Worm (Caenorhabditis elegans) whole organism, young adult: ENCODE results near the gene aptf-4.

Source experiments
- F52B5.7 ChIP-seq: sonication (generic microtip); optimal IDR thresholded peaks from 2 replicates; lab custom pipeline; 2016; ENCODE audit warnings: mild to moderate bottlenecking, missing genetic modification characterization, missing compliant biosample characterization
- F57A8.1 ChIP-seq: fragments of 200-800 bp; sonication (Bioruptor generic); optimal IDR thresholded peaks from 2 replicates; lab custom pipeline; 2018; ENCODE audit warnings: mild to moderate bottlenecking, missing genetic modification characterization, moderate library complexity, missing compliant biosample characterization
- ZK185.1 ChIP-seq: sonication (generic microtip); optimal IDR thresholded peaks from 2 replicates; lab custom pipeline; 2016; ENCODE audit warnings: mild to moderate bottlenecking, missing genetic modification characterization, missing compliant biosample characterization; ENCODE audit not compliant: poor library complexity, severe bottlenecking
- ama-1 ChIP-seq, 3 experiments: fragments of 150-350 bp in 1 of 3; sonication (generic microtip) in 2 of 3; optimal IDR thresholded peaks; 2 replicates each; lab custom pipeline; 2014 to 2018; ENCODE audit warnings: missing biosample characterization in 2 of 3, missing genetic modification characterization in 2 of 3, missing genetic modification reagents in 2 of 3
- athp-1 ChIP-seq: sonication (generic microtip); optimal IDR thresholded peaks from 2 replicates; lab custom pipeline; 2017; ENCODE audit warnings: mild to moderate bottlenecking, missing genetic modification characterization, missing compliant biosample characterization
- ceh-91 ChIP-seq: fragments of 200-800 bp; sonication (Bioruptor generic); IDR thresholded peaks from 2 replicates; pipeline ENCODE4 v1.3.6; 2022; ENCODE audit warnings: missing genetic modification reagents, missing genetic modification characterization, missing compliant biosample characterization
- ets-4 ChIP-seq: fragments of 200-800 bp; sonication (Bioruptor generic); optimal IDR thresholded peaks from 2 replicates; lab custom pipeline; 2018; ENCODE audit warnings: mild to moderate bottlenecking, missing genetic modification characterization, missing compliant biosample characterization
- let-526 ChIP-seq: fragments of 200-800 bp; sonication (Bioruptor generic); IDR thresholded peaks from 2 replicates; pipeline ENCODE4 v1.3.6; 2022; ENCODE audit warnings: missing genetic modification reagents, missing genetic modification characterization, missing compliant biosample characterization
- nhr-80 ChIP-seq: sonication (generic microtip); optimal IDR thresholded peaks from 2 replicates; lab custom pipeline; 2016; ENCODE audit warnings: missing genetic modification characterization, missing compliant biosample characterization
- nhr-90 ChIP-seq: sonication (generic microtip); optimal IDR thresholded peaks from 2 replicates; lab custom pipeline; 2016; ENCODE audit warnings: missing genotype, mild to moderate bottlenecking, missing genetic modification characterization, missing compliant biosample characterization
- snpc-1.3 ChIP-seq: sonication (generic microtip); optimal IDR thresholded peaks from 2 replicates; lab custom pipeline; 2017; ENCODE audit warnings: missing genetic modification characterization, mild to moderate bottlenecking, missing compliant biosample characterization, antibody characterized with exemption, moderate library complexity, missing genotype, missing genetic modification reagents; ENCODE audit not compliant: insufficient read depth
- ztf-22 ChIP-seq: fragments of 200-800 bp; sonication (Bioruptor generic); optimal IDR thresholded peaks from 2 replicates; lab custom pipeline; 2018; ENCODE audit warnings: mild to moderate bottlenecking, missing genetic modification characterization, moderate library complexity, missing compliant biosample characterization

DNA sequence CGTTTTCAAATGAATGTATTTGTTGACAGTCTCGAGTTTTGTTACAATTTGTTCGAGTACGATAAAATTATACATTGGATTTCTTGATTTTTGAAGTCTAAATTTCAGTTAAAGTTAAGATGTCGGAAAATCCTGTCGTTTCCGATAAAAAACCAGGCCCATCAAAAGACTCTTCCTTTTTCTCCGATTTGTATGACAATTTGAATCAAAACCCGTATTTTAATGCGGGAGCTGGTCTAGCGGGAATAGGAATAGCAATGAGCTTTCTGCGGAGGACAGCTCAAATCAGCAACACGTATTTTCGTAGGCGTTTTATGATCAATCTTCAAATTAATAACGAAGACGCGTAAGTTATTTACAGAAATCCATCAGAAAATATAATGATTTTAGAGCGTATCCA, 19.8 kb upstream of the aptf-4 start, which contains the start of gene bcs-1:
- TF ChIP-seq ztf-22 (GFP tag; lab: Kevin White, UChicago), result no peak
- no peak for TF ChIP-seq F52B5.7 (tag; lab: Kevin White, UChicago)
- TF ChIP-seq snpc-1.3 (tag; lab: Kevin White, UChicago), result no peak
- no peak for TF ChIP-seq nhr-80
- TF ChIP-seq ceh-91 (GFP tag; lab: Robert Waterston, UW), result 0 out of 2 replicates have a peak, but pooled peaks have one; percentile 10
- no peak for TF ChIP-seq nhr-90
- TF ChIP-seq athp-1 (tag; lab: Kevin White, UChicago), result no peak
- no peak for TF ChIP-seq F57A8.1
- TF ChIP-seq let-526 (GFP tag; lab: Robert Waterston, UW), result no peak
- TF ChIP-seq ama-1 (optimal IDR thresholded peaks at IDR 0.05; lab: Kevin White, UChicago), result no peak
- no peak for TF ChIP-seq ama-1 (GFP tag; optimal IDR thresholded peaks at IDR 0.05; lab: Kevin White, UChicago)
- TF ChIP-seq ZK185.1 (tag; lab: Kevin White, UChicago), result no peak
- TF ChIP-seq ets-4, result no peak
